Worm (Caenorhabditis elegans) whole organism, mixed stage, embryonic: ENCODE data around the gene C17F4.11.
"Not testable (repeated sequence)": the region's sequence is repeated elsewhere in the genome, so short reads cannot be mapped to it uniquely, and the experiment has no call there.

Experiments used
- M03D4.4 ChIP-seq: sonication (generic microtip); optimal IDR thresholded peaks from 2 replicates; lab custom pipeline; 2017; ENCODE audit warnings: mild to moderate bottlenecking, missing genetic modification characterization, missing compliant biosample characterization
- bed-3 ChIP-seq: fragments of 200-800 bp; sonication (Bioruptor generic); optimal IDR thresholded peaks from 3 replicates; lab custom pipeline; 2018; ENCODE audit warnings: mild to moderate bottlenecking, missing genetic modification characterization, moderate library complexity, missing compliant biosample characterization
- blmp-1 ChIP-seq: fragments of 150-350 bp; optimal IDR thresholded peaks from 2 replicates; lab custom pipeline; 2014; ENCODE audit warnings: missing biosample characterization, missing genetic modification characterization
- ceh-39 ChIP-seq: fragments of 150-350 bp; optimal IDR thresholded peaks from 2 replicates; lab custom pipeline; 2014; ENCODE audit warnings: missing biosample characterization, missing genetic modification characterization
- ceh-43 ChIP-seq: fragments of 200-800 bp; sonication (Bioruptor generic); optimal IDR thresholded peaks from 2 replicates; lab custom pipeline; 2018; ENCODE audit warnings: mild to moderate bottlenecking, missing genetic modification characterization, moderate library complexity, missing compliant biosample characterization
- ceh-83 ChIP-seq: fragments of 200-800 bp; sonication (Bioruptor generic); optimal IDR thresholded peaks from 2 replicates; lab custom pipeline; 2018; ENCODE audit warnings: mild to moderate bottlenecking, missing genetic modification characterization, missing compliant biosample characterization
- ces-1 ChIP-seq: fragments of 150-350 bp; optimal IDR thresholded peaks from 2 replicates; lab custom pipeline; 2014; ENCODE audit warnings: missing biosample characterization, missing genetic modification reagents, missing genetic modification characterization
- cnd-1 ChIP-seq: fragments of 200-800 bp; sonication (Bioruptor generic); optimal IDR thresholded peaks from 2 replicates; lab custom pipeline; 2018; ENCODE audit warnings: mild to moderate bottlenecking, missing genetic modification characterization, missing compliant biosample characterization
- drap-1 ChIP-seq: fragments of 200-800 bp; sonication (Bioruptor generic); optimal IDR thresholded peaks from 3 replicates; lab custom pipeline; 2018; ENCODE audit warnings: mild to moderate bottlenecking, missing genetic modification characterization, missing compliant biosample characterization
- elt-1 ChIP-seq: sonication (generic microtip); optimal IDR thresholded peaks from 2 replicates; lab custom pipeline; 2017; ENCODE audit warnings: missing genetic modification characterization, mild to moderate bottlenecking, missing compliant biosample characterization, antibody characterized with exemption, moderate library complexity, borderline replicate concordance; ENCODE audit not compliant: insufficient read depth
- elt-3 ChIP-seq: fragments of 150-350 bp; optimal IDR thresholded peaks from 2 replicates; lab custom pipeline; 2014; ENCODE audit warnings: missing biosample characterization, missing genetic modification characterization
- ham-2 ChIP-seq: fragments of 200-800 bp; sonication (Bioruptor generic); optimal IDR thresholded peaks from 2 replicates; lab custom pipeline; 2018; ENCODE audit warnings: mild to moderate bottlenecking, missing genetic modification characterization, missing compliant biosample characterization
- hlh-1 ChIP-seq: fragments of 150-350 bp; optimal IDR thresholded peaks from 2 replicates; lab custom pipeline; 2014; ENCODE audit warnings: missing biosample characterization, missing genetic modification reagents, missing genetic modification characterization
- lin-13 ChIP-seq: fragments of 150-350 bp; optimal IDR thresholded peaks from 2 replicates; lab custom pipeline; 2014; ENCODE audit warnings: missing biosample characterization, missing genetic modification characterization
- lin-32 ChIP-seq: fragments of 200-800 bp; sonication (Bioruptor generic); optimal IDR thresholded peaks from 2 replicates; lab custom pipeline; 2018; ENCODE audit warnings: mild to moderate bottlenecking, missing genetic modification characterization, missing compliant biosample characterization
- lsy-2 ChIP-seq: fragments of 150-350 bp; optimal IDR thresholded peaks from 2 replicates; lab custom pipeline; 2014; ENCODE audit warnings: missing biosample characterization, missing genetic modification characterization
- mab-5 ChIP-seq: fragments of 150-350 bp; optimal IDR thresholded peaks from 2 replicates; lab custom pipeline; 2014; ENCODE audit warnings: missing biosample characterization, missing genetic modification characterization
- mep-1 ChIP-seq: fragments of 150-350 bp; optimal IDR thresholded peaks from 2 replicates; lab custom pipeline; 2017; ENCODE audit warnings: missing biosample characterization, missing genetic modification reagents, missing genetic modification characterization, inconsistent platforms
- nhr-12 ChIP-seq: fragments of 150-350 bp; optimal IDR thresholded peaks from 2 replicates; lab custom pipeline; 2014; ENCODE audit warnings: missing biosample characterization, missing genetic modification characterization
- nhr-2 ChIP-seq: fragments of 150-350 bp; optimal IDR thresholded peaks from 2 replicates; lab custom pipeline; 2014; ENCODE audit warnings: missing biosample characterization, missing genetic modification characterization
- nhr-237 ChIP-seq: fragments of 150-350 bp; optimal IDR thresholded peaks from 2 replicates; lab custom pipeline; 2014; ENCODE audit warnings: missing biosample characterization, missing genetic modification characterization
- nhr-28 ChIP-seq: fragments of 150-350 bp; optimal IDR thresholded peaks from 2 replicates; lab custom pipeline; 2014; ENCODE audit warnings: missing biosample characterization, missing genetic modification characterization
- nhr-76 ChIP-seq: sonication (generic microtip); optimal IDR thresholded peaks from 2 replicates; lab custom pipeline; 2017; ENCODE audit warnings: missing biosample characterization, missing genetic modification characterization
- pha-4 ChIP-seq: fragments of 150-350 bp; optimal IDR thresholded peaks from 2 replicates; lab custom pipeline; 2018; ENCODE audit warnings: missing biosample characterization, missing genetic modification reagents, missing genetic modification characterization
- sem-2 ChIP-seq: fragments of 200-800 bp; sonication (Bioruptor generic); optimal IDR thresholded peaks from 2 replicates; lab custom pipeline; 2018; ENCODE audit warnings: mild to moderate bottlenecking, missing genetic modification characterization, missing compliant biosample characterization
- snpc-4 ChIP-seq: fragments of 150-350 bp; optimal IDR thresholded peaks from 2 replicates; lab custom pipeline; 2014; ENCODE audit warnings: missing biosample characterization, missing genetic modification characterization
- sptf-1 ChIP-seq: sonication (generic microtip); optimal IDR thresholded peaks from 2 replicates; lab custom pipeline; 2017; ENCODE audit warnings: mild to moderate bottlenecking, missing genetic modification characterization, moderate library complexity, missing compliant biosample characterization
- unc-120 ChIP-seq: sonication (generic microtip); optimal IDR thresholded peaks from 2 replicates; lab custom pipeline; 2017; ENCODE audit warnings: missing genetic modification characterization, missing compliant biosample characterization; ENCODE audit not compliant: poor library complexity, severe bottlenecking
- unc-39 ChIP-seq: fragments of 150-350 bp; optimal IDR thresholded peaks from 2 replicates; lab custom pipeline; 2014; ENCODE audit warnings: missing biosample characterization, missing genetic modification characterization
- unc-62 ChIP-seq: fragments of 150-350 bp; optimal IDR thresholded peaks from 2 replicates; lab custom pipeline; 2014; ENCODE audit warnings: missing biosample characterization, missing genetic modification reagents, missing genetic modification characterization
- zip-8 ChIP-seq: fragments of 150-350 bp; optimal IDR thresholded peaks from 2 replicates; lab custom pipeline; 2014; ENCODE audit warnings: missing biosample characterization, missing genetic modification characterization
- ztf-11 ChIP-seq: fragments of 150-350 bp; optimal IDR thresholded peaks from 2 replicates; lab custom pipeline; 2014; ENCODE audit warnings: missing biosample characterization, missing genetic modification characterization

Gene C17F4.11

DNA sequence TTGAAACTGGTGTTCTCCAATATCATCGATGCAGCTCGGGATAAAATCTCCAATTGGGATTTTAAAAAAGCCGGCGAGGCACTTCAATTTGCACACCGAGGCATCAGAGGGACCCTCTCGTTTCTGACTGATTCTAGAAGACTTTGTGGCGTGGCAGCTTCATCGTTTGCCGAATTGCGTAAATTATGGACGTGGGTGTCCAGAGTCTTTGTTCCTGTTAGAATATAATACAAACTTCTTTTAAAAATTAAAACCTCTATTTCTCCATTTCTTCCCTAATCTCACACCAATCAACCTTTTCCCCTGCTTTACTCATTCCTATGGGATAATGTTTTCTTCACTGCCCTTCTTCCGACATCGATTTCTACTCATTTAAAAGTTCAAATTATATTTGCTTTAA lies 26.9 kb upstream of the C17F4.11 start, which contains the start of gene ZC239.5:
Gene ZC239.5 (plus strand): TSS at position 301 of the 400 bp plus-strand sequence.
- no peak for TF ChIP-seq elt-1 (tag; lab: Kevin White, UChicago)
- TF ChIP-seq nhr-237 (tag; lab: Kevin White, UChicago) = no peak
- no peak for TF ChIP-seq mep-1
- TF ChIP-seq unc-120 (tag; lab: Kevin White, UChicago) = no peak
- no peak for TF ChIP-seq lin-32
- TF ChIP-seq nhr-76 = no peak
- no peak for TF ChIP-seq lsy-2
- no peak for TF ChIP-seq mab-5 (tag; lab: Kevin White, UChicago)
- no peak for TF ChIP-seq M03D4.4 (tag; lab: Kevin White, UChicago)
- TF ChIP-seq snpc-4 (tag; lab: Kevin White, UChicago) = no peak
- TF ChIP-seq nhr-28 (tag; lab: Kevin White, UChicago) = no peak
- no peak for TF ChIP-seq sem-2
- TF ChIP-seq nhr-12 = no peak
- no peak for TF ChIP-seq ces-1
- TF ChIP-seq ceh-83 (GFP tag; lab: Kevin White, UChicago) = no peak
- no peak for TF ChIP-seq unc-39 (tag; lab: Kevin White, UChicago)
- no peak for TF ChIP-seq unc-62 (GFP tag; lab: Kevin White, UChicago)

DNA sequence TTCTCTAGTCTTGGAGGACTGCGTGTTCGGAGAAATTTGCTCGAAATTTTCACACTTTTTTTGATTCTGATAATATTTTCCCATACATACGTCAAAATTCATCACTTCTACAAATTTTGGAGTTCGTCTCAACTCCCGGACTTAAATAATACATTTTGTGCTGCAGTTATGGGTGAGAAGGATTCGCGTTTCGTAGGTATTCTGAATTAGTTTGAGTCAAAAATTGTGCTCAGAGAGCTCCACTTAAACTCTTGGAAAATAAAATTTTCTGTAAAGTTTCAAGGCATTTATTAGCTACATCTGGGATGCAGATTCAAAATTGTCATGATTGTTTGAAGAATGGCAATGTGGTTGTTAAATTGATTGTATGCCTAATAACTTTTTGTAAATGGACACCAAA lies 23.4 kb upstream of the C17F4.11 start, which contains the start of gene ZC239.4:
Gene ZC239.4 (plus strand): TSS at position 301 of the 400 bp plus-strand sequence.
- no peak for TF ChIP-seq mep-1
- no peak for TF ChIP-seq unc-120 (tag; lab: Kevin White, UChicago)
- TF ChIP-seq M03D4.4 (tag; lab: Kevin White, UChicago) = no peak
- no peak for TF ChIP-seq unc-62 (GFP tag; lab: Kevin White, UChicago)
- no peak for TF ChIP-seq nhr-12
- TF ChIP-seq ceh-83 (GFP tag; lab: Kevin White, UChicago) = no peak
- no peak for TF ChIP-seq mab-5 (tag; lab: Kevin White, UChicago)
- TF ChIP-seq lin-13 (tag; lab: Kevin White, UChicago) = no peak
- no peak for TF ChIP-seq nhr-28 (tag; lab: Kevin White, UChicago)

DNA sequence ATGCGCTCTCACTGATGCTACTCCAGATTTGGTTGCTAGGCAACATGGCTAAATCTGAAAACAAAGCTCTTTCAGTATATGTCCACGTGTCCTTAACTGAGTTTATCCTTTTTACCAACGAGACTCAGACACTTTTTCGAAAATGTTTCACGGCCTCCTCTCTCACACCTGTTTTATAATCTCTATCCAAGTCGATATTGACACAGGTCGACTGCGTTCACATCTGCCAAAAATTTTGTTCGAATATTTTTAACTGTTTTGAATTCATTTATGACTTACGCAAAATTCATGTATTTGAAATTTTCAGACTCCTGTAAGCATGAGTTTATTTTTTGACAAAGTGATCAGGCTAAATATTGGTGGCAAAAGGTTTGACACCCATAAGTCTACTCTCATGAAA lies 21.5 kb upstream of the C17F4.11 start, which contains the start of gene ZC239.3:
Gene ZC239.3 (plus strand): TSS at position 301 of the 400 bp plus-strand sequence.
- TF ChIP-seq ces-1; ztf-11; snpc-4 (tag; lab: Kevin White, UChicago): not testable (repeated sequence)
- TF ChIP-seq, all 35 proteins: peak for 0; not testable (repeated sequence) for 35

DNA sequence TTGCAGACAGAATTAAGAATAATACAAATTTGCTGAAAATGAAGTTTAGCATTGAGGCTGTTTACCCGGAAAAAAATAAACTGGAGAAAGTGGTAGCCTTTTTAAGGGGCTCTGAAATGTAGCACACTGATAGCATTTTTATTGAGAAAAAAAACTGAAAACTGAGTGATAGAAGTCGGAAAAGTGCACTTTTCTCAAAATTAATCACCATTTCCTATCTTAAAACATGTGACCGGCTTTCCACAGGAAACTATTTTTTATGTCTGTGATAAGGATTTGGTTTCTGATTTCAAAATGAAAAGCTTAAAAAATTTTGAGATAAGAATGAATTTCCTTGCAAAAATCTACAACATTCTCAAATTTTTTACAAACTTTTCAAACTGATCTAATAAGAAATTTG lies 16.5 kb upstream of the C17F4.11 start, which contains the start of gene ZC239.22:
Gene ZC239.22 (minus strand): TSS at position 101 of the 400 bp plus-strand sequence.
- no peak for TF ChIP-seq ceh-39 (tag; lab: Kevin White, UChicago)
- no peak for TF ChIP-seq ceh-43
- TF ChIP-seq drap-1 = no peak
- TF ChIP-seq, all 35 proteins: peak for 0

DNA sequence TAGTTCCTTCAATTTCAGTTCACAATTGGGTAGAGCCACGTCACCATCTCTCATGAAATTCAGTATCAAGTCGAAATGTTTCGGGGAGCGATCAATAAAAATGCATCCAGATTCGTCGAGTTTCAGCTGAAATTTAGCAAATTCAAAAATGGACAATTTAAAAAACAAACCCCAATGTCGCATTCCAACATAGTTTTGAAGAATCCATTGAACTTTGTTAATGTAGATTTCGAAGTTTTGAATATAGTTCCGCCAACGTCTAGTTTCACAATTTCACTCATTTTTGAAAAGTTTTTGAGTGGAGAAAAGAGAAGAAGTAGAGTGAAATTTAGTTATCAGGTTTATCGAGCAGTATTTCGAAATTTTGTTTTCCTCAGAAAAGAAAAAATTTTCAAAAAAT lies 15.5 kb upstream of the C17F4.11 start, which contains the start of gene ZC239.14:
Gene ZC239.14 (minus strand): TSS at position 305 of the 400 bp plus-strand sequence.
- TF ChIP-seq nhr-2 (no peak), nhr-12 (no peak), mab-5 (tag; lab: Kevin White, UChicago) (no peak), M03D4.4 (tag; lab: Kevin White, UChicago) (no peak), hlh-1 (tag; lab: Kevin White, UChicago) (no peak), pha-4 (tag; lab: Kevin White, UChicago) (no peak), mep-1 (no peak), zip-8 (tag; lab: Kevin White, UChicago) (no peak), nhr-237 (tag; lab: Kevin White, UChicago) (no peak), unc-62 (GFP tag; lab: Kevin White, UChicago) (no peak), elt-1 (tag; lab: Kevin White, UChicago) (no peak), lsy-2 (no peak)

DNA sequence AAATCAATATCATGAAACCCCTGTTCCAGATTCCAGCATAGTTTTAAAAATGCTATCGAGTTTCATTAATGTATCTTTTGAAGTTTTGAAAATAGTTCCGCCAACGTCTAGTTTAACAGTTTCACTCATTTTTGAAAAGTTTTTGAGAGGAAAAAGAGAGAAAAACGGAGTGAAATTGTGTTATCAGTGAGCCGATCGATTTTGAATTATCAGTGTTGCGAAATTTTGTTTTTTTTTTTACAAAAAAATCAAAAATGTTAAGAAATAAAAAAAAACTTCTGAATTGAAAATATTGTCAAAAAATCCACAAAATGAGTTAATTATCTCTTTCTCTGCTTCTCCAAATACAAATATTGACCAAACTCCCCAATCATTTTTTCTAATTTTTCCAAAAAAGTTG lies 14.6 kb upstream of the C17F4.11 start, which contains the start of gene ZC239.13:
Gene ZC239.13 (minus strand): TSS at position 154 of the 400 bp plus-strand sequence.
- TF ChIP-seq bed-3 (GFP tag; lab: Kevin White, UChicago) (no peak), elt-3 (tag; lab: Kevin White, UChicago) (no peak), nhr-28 (tag; lab: Kevin White, UChicago) (no peak), sptf-1 (no peak), drap-1 (no peak), sem-2 (no peak), snpc-4 (tag; lab: Kevin White, UChicago) (no peak), lsy-2 (no peak), elt-1 (tag; lab: Kevin White, UChicago) (no peak), nhr-2 (no peak), lin-32 (no peak), nhr-76 (no peak), blmp-1 (no peak), cnd-1 (tag; lab: Kevin White, UChicago) (no peak), ham-2 (GFP tag; lab: Kevin White, UChicago) (no peak), ceh-39 (tag; lab: Kevin White, UChicago) (no peak), ces-1 (no peak)
- TF ChIP-seq, all 35 proteins: peak for 0
